Fruit fly (Drosophila melanogaster) whole organism, embryonic: ENCODE data around the gene CG15916.

Experiments
- B-H1 ChIP-seq: fragments of 200-800 bp; sonication (Bioruptor generic); IDR thresholded peaks from 3 replicates; pipeline ENCODE4 v1.3.6; 2022; ENCODE audit warnings: missing biosample characterization, missing genetic modification characterization
- CG11247 ChIP-seq: fragments of 200-800 bp; sonication (Bioruptor generic); IDR thresholded peaks from 2 replicates; pipeline ENCODE4 v1.3.6; 2022; ENCODE audit warnings: missing biosample characterization, missing genetic modification characterization
- CG11398 ChIP-seq: fragments of 200-800 bp; sonication (Bioruptor generic); optimal IDR thresholded peaks from 2 replicates; lab custom pipeline; 2016; ENCODE audit warnings: missing biosample characterization, missing genetic modification characterization
- CG14014 ChIP-seq: fragments of 200-800 bp; sonication (Bioruptor generic); IDR thresholded peaks from 2 replicates; pipeline ENCODE4 v1.3.6; 2022; ENCODE audit warnings: missing biosample characterization, missing genetic modification characterization
- CG15479 ChIP-seq: fragments of 200-800 bp; sonication (Bioruptor generic); optimal IDR thresholded peaks from 3 replicates; lab custom pipeline; 2019; ENCODE audit warnings: missing biosample characterization, mild to moderate bottlenecking, missing genetic modification characterization, moderate library complexity
- CG15514 ChIP-seq: fragments of 200-800 bp; sonication (Bioruptor generic); optimal IDR thresholded peaks from 3 replicates; lab custom pipeline; 2017; ENCODE audit warnings: missing biosample characterization, missing genetic modification characterization, mild to moderate bottlenecking, moderate library complexity, missing genetic modification reagents
- CG17328 ChIP-seq: fragments of 200-800 bp; sonication (Bioruptor generic); IDR thresholded peaks from 2 replicates; pipeline ENCODE4 v1.3.6; 2022; ENCODE audit warnings: missing biosample characterization, missing genetic modification characterization
- CG17361 ChIP-seq: fragments of 200-800 bp; sonication (Bioruptor generic); IDR thresholded peaks from 3 replicates; pipeline ENCODE4 v1.3.6; 2022; ENCODE audit warnings: missing biosample characterization, missing genetic modification characterization
- CG17912 ChIP-seq: fragments of 200-800 bp; sonication (Bioruptor generic); optimal IDR thresholded peaks from 2 replicates; lab custom pipeline; 2018; ENCODE audit warnings: missing biosample characterization, mild to moderate bottlenecking, missing genetic modification characterization
- CG1832 ChIP-seq: fragments of 200-800 bp; sonication (Bioruptor generic); optimal IDR thresholded peaks from 2 replicates; lab custom pipeline; 2017; ENCODE audit warnings: missing biosample characterization, mild to moderate bottlenecking, missing genetic modification characterization, inconsistent platforms
- CG31365 ChIP-seq: fragments of 200-800 bp; sonication (Bioruptor generic); optimal IDR thresholded peaks from 2 replicates; lab custom pipeline; 2018; ENCODE audit warnings: missing biosample characterization, mild to moderate bottlenecking, missing genetic modification characterization
- CG3281 ChIP-seq: fragments of 200-800 bp; sonication (Bioruptor generic); optimal IDR thresholded peaks from 3 replicates; lab custom pipeline; 2017; ENCODE audit warnings: missing biosample characterization, mild to moderate bottlenecking, missing genetic modification characterization
- CG4617 ChIP-seq: fragments of 200-800 bp; sonication (Bioruptor generic); optimal IDR thresholded peaks from 3 replicates; lab custom pipeline; 2016; ENCODE audit warnings: missing biosample characterization, missing genetic modification characterization, borderline replicate concordance
- CG5245 ChIP-seq: fragments of 200-800 bp; sonication (Bioruptor generic); optimal IDR thresholded peaks from 3 replicates; lab custom pipeline; 2016; ENCODE audit warnings: missing biosample characterization, missing genetic modification characterization
- CG8290 ChIP-seq, 3 experiments: fragments of 200-800 bp; sonication (Bioruptor generic); optimal IDR thresholded peaks; 2 replicates each; lab custom pipeline; 2016 to 2019; ENCODE audit warnings: missing biosample characterization in 3 of 3, missing genetic modification characterization in 3 of 3, mild to moderate bottlenecking in 2 of 3, moderate library complexity in 1 of 3
- CG9437 ChIP-seq: fragments of 200-800 bp; sonication (Bioruptor generic); optimal IDR thresholded peaks from 2 replicates; lab custom pipeline; 2018; ENCODE audit warnings: missing biosample characterization, mild to moderate bottlenecking, missing genetic modification characterization
- CG9609 ChIP-seq: fragments of 200-800 bp; sonication (Bioruptor generic); optimal IDR thresholded peaks from 3 replicates; lab custom pipeline; 2016; ENCODE audit warnings: missing biosample characterization, missing genetic modification characterization
- ERR ChIP-seq: fragments of 200-800 bp; sonication (Bioruptor generic); optimal IDR thresholded peaks from 2 replicates; lab custom pipeline; 2016; ENCODE audit warnings: missing biosample characterization, missing genetic modification characterization
- Fer3 ChIP-seq: fragments of 200-800 bp; sonication (Bioruptor generic); optimal IDR thresholded peaks from 2 replicates; lab custom pipeline; 2018; ENCODE audit warnings: missing biosample characterization, mild to moderate bottlenecking, missing genetic modification characterization, moderate library complexity
- NFAT ChIP-seq: fragments of 200-800 bp; sonication (Bioruptor generic); IDR thresholded peaks from 2 replicates; pipeline ENCODE4 v1.3.6; 2022; ENCODE audit warnings: missing biosample characterization, missing genetic modification characterization
- NK7.1 ChIP-seq: fragments of 200-800 bp; sonication (Bioruptor generic); optimal IDR thresholded peaks from 3 replicates; lab custom pipeline; 2016; ENCODE audit warnings: missing biosample characterization, missing genetic modification characterization
- NfI ChIP-seq: fragments of 200-800 bp; sonication (Bioruptor generic); optimal IDR thresholded peaks from 3 replicates; lab custom pipeline; 2018; ENCODE audit warnings: missing biosample characterization, mild to moderate bottlenecking, missing genetic modification characterization, moderate library complexity
- Poxn ChIP-seq: fragments of 200-800 bp; sonication (Bioruptor generic); IDR thresholded peaks from 2 replicates; pipeline ENCODE4 v1.3.6; 2022; ENCODE audit warnings: missing biosample characterization, missing genetic modification characterization
- Sox102F ChIP-seq: fragments of 200-800 bp; sonication (Bioruptor generic); optimal IDR thresholded peaks from 2 replicates; lab custom pipeline; 2018; ENCODE audit warnings: missing biosample characterization, mild to moderate bottlenecking, missing genetic modification characterization, moderate library complexity
- Ssrp ChIP-seq: fragments of 200-800 bp; sonication (Bioruptor generic); optimal IDR thresholded peaks from 2 replicates; lab custom pipeline; 2018; ENCODE audit warnings: missing biosample characterization, mild to moderate bottlenecking, missing genetic modification characterization, moderate library complexity
- Vsx1 ChIP-seq: fragments of 200-800 bp; sonication (Bioruptor generic); optimal IDR thresholded peaks from 2 replicates; lab custom pipeline; 2017; ENCODE audit warnings: missing biosample characterization, mild to moderate bottlenecking, missing genetic modification characterization, missing genetic modification reagents
- aop ChIP-seq: fragments of 200-800 bp; sonication (Bioruptor generic); IDR thresholded peaks from 2 replicates; pipeline ENCODE4 v1.3.6; 2022; ENCODE audit warnings: missing biosample characterization, missing genetic modification characterization
- bsh ChIP-seq, 2 experiments: fragments of 200-800 bp; sonication (Bioruptor generic); optimal IDR thresholded peaks; 2 replicates each; lab custom pipeline; 2017 to 2018; ENCODE audit warnings: mild to moderate bottlenecking in 2 of 2, missing biosample characterization in 2 of 2, missing genetic modification characterization in 2 of 2, moderate library complexity in 1 of 2
- caup ChIP-seq: fragments of 200-800 bp; sonication (Bioruptor generic); optimal IDR thresholded peaks from 3 replicates; lab custom pipeline; 2017; ENCODE audit warnings: missing biosample characterization, mild to moderate bottlenecking, missing genetic modification characterization, moderate library complexity; ENCODE audit not compliant: severe bottlenecking
- crc ChIP-seq: fragments of 200-800 bp; sonication (Bioruptor generic); optimal IDR thresholded peaks from 2 replicates; lab custom pipeline; 2016; ENCODE audit warnings: missing biosample characterization, missing genetic modification characterization
- dimm ChIP-seq: fragments of 200-800 bp; sonication (Bioruptor generic); IDR thresholded peaks from 2 replicates; pipeline ENCODE4 v1.3.6; 2022; ENCODE audit warnings: missing biosample characterization, missing genetic modification characterization
- dmrt99B ChIP-seq: fragments of 200-800 bp; sonication (Bioruptor generic); optimal IDR thresholded peaks from 2 replicates; lab custom pipeline; 2018; ENCODE audit warnings: missing biosample characterization, mild to moderate bottlenecking, missing genetic modification characterization, moderate library complexity
- ems ChIP-seq: fragments of 200-800 bp; sonication (Bioruptor generic); optimal IDR thresholded peaks from 3 replicates; lab custom pipeline; 2016; ENCODE audit warnings: missing biosample characterization, missing genetic modification characterization
- ewg ChIP-seq: fragments of 200-800 bp; sonication (Bioruptor generic); optimal IDR thresholded peaks from 3 replicates; lab custom pipeline; 2017; ENCODE audit warnings: mild to moderate bottlenecking, missing biosample characterization, missing genetic modification reagents, missing genetic modification characterization
- exex ChIP-seq: fragments of 200-800 bp; sonication (Bioruptor generic); optimal IDR thresholded peaks from 4 replicates; lab custom pipeline; 2018; ENCODE audit warnings: missing biosample characterization, mild to moderate bottlenecking, missing genetic modification characterization, moderate library complexity
- gem ChIP-seq: fragments of 200-800 bp; sonication (Bioruptor generic); optimal IDR thresholded peaks from 2 replicates; lab custom pipeline; 2019; ENCODE audit warnings: missing biosample characterization, mild to moderate bottlenecking, missing genetic modification characterization, moderate library complexity
- gt ChIP-seq: fragments of 200-800 bp; sonication (Bioruptor generic); IDR thresholded peaks from 2 replicates; pipeline ENCODE4 v1.3.6; 2022; ENCODE audit warnings: missing biosample characterization, missing genetic modification characterization
- her ChIP-seq: fragments of 200-800 bp; sonication (Bioruptor generic); optimal IDR thresholded peaks from 2 replicates; lab custom pipeline; 2016; ENCODE audit warnings: missing biosample characterization, missing genetic modification characterization
- lmd ChIP-seq: fragments of 200-800 bp; sonication (Bioruptor generic); IDR thresholded peaks from 2 replicates; pipeline ENCODE4 v1.3.6; 2022; ENCODE audit warnings: missing biosample characterization, missing genetic modification characterization
- lola ChIP-seq, 3 experiments: fragments of >200 bp in 2 of 3; fragments of 200-800 bp in 1 of 3; sonication (Bioruptor generic) in 1 of 3; optimal IDR thresholded peaks; 2 replicates each; lab custom pipeline; 2017 to 2019; ENCODE audit warnings: missing biosample characterization in 3 of 3, missing genetic modification characterization in 3 of 3, mild to moderate bottlenecking in 1 of 3, moderate library complexity in 1 of 3
- pb ChIP-seq: fragments of 200-800 bp; sonication (Bioruptor generic); optimal IDR thresholded peaks from 3 replicates; lab custom pipeline; 2016; ENCODE audit warnings: missing biosample characterization, missing genetic modification characterization
- schlank ChIP-seq: fragments of 200-800 bp; sonication (Bioruptor generic); optimal IDR thresholded peaks from 2 replicates; lab custom pipeline; 2018; ENCODE audit warnings: missing biosample characterization, mild to moderate bottlenecking, missing genetic modification characterization
- sens-2 ChIP-seq: fragments of 200-800 bp; sonication (Bioruptor generic); IDR thresholded peaks from 2 replicates; pipeline ENCODE4 v1.3.6; 2022; ENCODE audit warnings: missing biosample characterization, missing genetic modification characterization
- ssp ChIP-seq: fragments of 200-800 bp; sonication (Bioruptor generic); IDR thresholded peaks from 2 replicates; pipeline ENCODE4 v1.3.6; 2022; ENCODE audit warnings: missing biosample characterization, missing genetic modification characterization
- stc ChIP-seq: fragments of 200-800 bp; sonication (Bioruptor generic); IDR thresholded peaks from 2 replicates; pipeline ENCODE4 v1.3.6; 2022; ENCODE audit warnings: missing biosample characterization, missing genetic modification characterization
- unc-4 ChIP-seq: fragments of 200-800 bp; sonication (Bioruptor generic); IDR thresholded peaks from 2 replicates; pipeline ENCODE4 v1.3.6; 2022; ENCODE audit warnings: missing biosample characterization, missing genetic modification characterization; ENCODE audit not compliant: partially characterized antibody
- unpg ChIP-seq: fragments of 200-800 bp; sonication (Bioruptor generic); optimal IDR thresholded peaks from 3 replicates; lab custom pipeline; 2018; ENCODE audit warnings: missing biosample characterization, mild to moderate bottlenecking, missing genetic modification characterization, moderate library complexity
- wor ChIP-seq: fragments of 200-800 bp; sonication (Bioruptor generic); IDR thresholded peaks from 2 replicates; pipeline ENCODE4 v1.3.6; 2022; ENCODE audit warnings: missing biosample characterization, missing genetic modification characterization

The CG15916 gene

DNA sequence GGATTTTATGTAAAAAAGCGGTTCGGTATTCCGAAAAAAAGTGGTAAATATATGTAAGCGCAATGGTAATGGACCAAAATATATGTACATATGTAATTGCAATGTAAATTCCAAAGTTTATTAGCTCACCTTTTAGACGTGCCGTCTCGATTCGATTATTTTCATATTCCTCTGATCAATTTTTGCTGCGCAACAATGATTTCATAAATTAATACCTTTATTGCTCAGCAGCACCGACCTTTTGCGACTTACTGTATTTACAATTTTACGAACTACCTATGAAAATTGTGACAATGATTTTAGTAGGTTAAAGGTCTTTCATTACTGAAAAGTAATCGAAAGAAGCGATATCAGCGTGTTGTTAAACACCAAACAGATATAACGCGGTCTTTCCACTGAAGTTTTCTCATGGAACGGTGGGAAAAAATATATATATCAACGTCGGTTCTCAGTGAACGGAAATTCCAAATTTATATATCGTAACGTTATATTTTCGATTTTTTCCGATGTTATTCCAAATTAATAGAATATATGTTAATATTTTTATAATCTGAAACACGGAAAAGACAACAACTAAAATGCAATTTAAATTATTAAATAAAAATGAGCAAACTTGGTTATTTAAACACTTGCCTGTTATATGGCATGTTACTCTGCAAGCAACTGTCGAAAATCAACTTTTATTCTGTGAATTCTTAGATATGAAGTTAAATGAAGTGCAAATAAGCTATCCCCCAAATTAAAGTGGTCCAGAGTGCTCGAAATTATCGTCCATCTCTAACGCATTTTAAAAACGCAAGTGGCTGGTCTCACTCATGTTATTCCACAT, at the start of gene CG15916, which contains the start of gene MSBP (continued):
- TF ChIP-seq CG4617 (GFP tag; lab: Kevin White, UChicago) (no peak), Poxn (GFP tag; lab: Robert Waterston, UW) (no peak), dmrt99B (tag; lab: Kevin White, UChicago) (no peak), CG15479 (GFP tag; lab: Kevin White, UChicago) (no peak), exex (no peak), Sox102F (no peak), NFAT (GFP tag; lab: Robert Waterston, UW) (no peak), dimm (GFP tag; lab: Robert Waterston, UW) (no peak), CG11247 (GFP tag; lab: Robert Waterston, UW) (0 out of 2 replicates have a peak, but pooled peaks have one; percentile 24), sens-2 (no peak), Ssrp (tag; lab: Kevin White, UChicago) (peak; percentile 53), B-H1 (GFP tag; lab: Robert Waterston, UW) (no peak), Fer3 (tag; lab: Kevin White, UChicago) (no peak), wor (no peak), gem (peak; percentile 62), Vsx1 (GFP tag; lab: Kevin White, UChicago) (no peak), lmd (GFP tag; lab: Robert Waterston, UW) (no peak; the same call in 1 of the 2 replicates), ewg (peak; percentile 3), aop (GFP tag; lab: Robert Waterston, UW) (no peak), NK7.1 (GFP tag; lab: Kevin White, UChicago) (no peak), caup (no peak), crc (no peak), her (GFP tag; lab: Kevin White, UChicago) (no peak), unpg (GFP tag; lab: Kevin White, UChicago) (no peak), schlank (no peak), CG14014 (GFP tag; lab: Robert Waterston, UW) (no peak), stc (GFP tag; lab: Robert Waterston, UW) (no peak), CG9609 (GFP tag; lab: Kevin White, UChicago) (no peak), ems (GFP tag; lab: Kevin White, UChicago) (no peak), bsh (GFP tag; optimal IDR thresholded peaks at IDR 0.05; lab: Kevin White, UChicago) (peak in 1 of 2 experiments; percentile 33), CG15514 (GFP tag; lab: Kevin White, UChicago) (peak; percentile 34), unc-4 (GFP tag; lab: Robert Waterston, UW) (no peak), CG31365 (no peak), ssp (peak; percentile 93), CG3281 (GFP tag; lab: Kevin White, UChicago) (no peak), gt (GFP tag; lab: Robert Waterston, UW) (no peak), CG17912 (GFP tag; lab: Kevin White, UChicago) (no peak), ERR (GFP tag; lab: Kevin White, UChicago) (no peak), CG17361 (GFP tag; lab: Robert Waterston, UW) (peak; percentile 74; the same call in 1 of the 3 replicates), CG17328 (GFP tag; lab: Robert Waterston, UW) (no peak), pb (GFP tag; lab: Kevin White, UChicago) (no peak), CG1832 (GFP tag; lab: Kevin White, UChicago) (no peak), CG5245 (GFP tag; lab: Kevin White, UChicago) (no peak), CG9437 (GFP tag; lab: Kevin White, UChicago) (peak; percentile 55), CG8290 (GFP tag; optimal IDR thresholded peaks at IDR 0.05; lab: Kevin White, UChicago) (peak; percentile 37), CG8290 (tag; optimal IDR thresholded peaks at IDR 0.05; lab: Kevin White, UChicago) (peak in 1 of 2 experiments; percentile 32), lola (GFP tag; optimal IDR thresholded peaks at IDR 0.05; lab: Kevin White, UChicago) (peak in 2 of 3 experiments; percentile 44 to 85), NfI (GFP tag; lab: Kevin White, UChicago) (no peak), CG11398 (no peak)
